Fruit fly (Drosophila melanogaster) whole organism, embryonic: ENCODE measurements around the gene CG4332.

Experiments
- Adf1 ChIP-seq: fragments of 200-800 bp; sonication (Bioruptor generic); IDR thresholded peaks from 2 replicates; pipeline ENCODE4 v1.3.6; 2022; ENCODE audit warnings: missing biosample characterization, missing genetic modification characterization
- CG10654 ChIP-seq: fragments of 200-800 bp; sonication (Bioruptor generic); optimal IDR thresholded peaks from 2 replicates; lab custom pipeline; 2016; ENCODE audit warnings: missing biosample characterization, missing genetic modification characterization
- CG10959 ChIP-seq: fragments of 200-800 bp; sonication (Bioruptor generic); IDR thresholded peaks from 2 replicates; pipeline ENCODE4 v1.3.6; 2022; ENCODE audit warnings: missing biosample characterization, missing genetic modification characterization
- CG11085 ChIP-seq: fragments of 200-800 bp; sonication (Bioruptor generic); IDR thresholded peaks from 2 replicates; pipeline ENCODE4 v1.3.6; 2022; ENCODE audit warnings: missing biosample characterization, missing genetic modification characterization
- CG12299 ChIP-seq: fragments of 200-800 bp; sonication (Bioruptor generic); optimal IDR thresholded peaks from 2 replicates; lab custom pipeline; 2018; ENCODE audit warnings: missing biosample characterization, mild to moderate bottlenecking, missing genetic modification characterization
- CG12659 ChIP-seq: fragments of 200-800 bp; sonication (Bioruptor generic); optimal IDR thresholded peaks from 3 replicates; lab custom pipeline; 2017; ENCODE audit warnings: mild to moderate bottlenecking, missing biosample characterization, missing genetic modification reagents, missing genetic modification characterization
- CG14710 ChIP-seq: fragments of 200-800 bp; sonication (Bioruptor generic); optimal IDR thresholded peaks from 3 replicates; lab custom pipeline; 2019; ENCODE audit warnings: missing biosample characterization, mild to moderate bottlenecking, missing genetic modification characterization, moderate library complexity
- CG1603 ChIP-seq: fragments of 200-800 bp; sonication (Bioruptor generic); optimal IDR thresholded peaks from 2 replicates; lab custom pipeline; 2019; ENCODE audit warnings: missing biosample characterization, mild to moderate bottlenecking, missing genetic modification characterization, moderate library complexity
- CG17328 ChIP-seq: fragments of 200-800 bp; sonication (Bioruptor generic); IDR thresholded peaks from 2 replicates; pipeline ENCODE4 v1.3.6; 2022; ENCODE audit warnings: missing biosample characterization, missing genetic modification characterization
- CG17361 ChIP-seq: fragments of 200-800 bp; sonication (Bioruptor generic); IDR thresholded peaks from 3 replicates; pipeline ENCODE4 v1.3.6; 2022; ENCODE audit warnings: missing biosample characterization, missing genetic modification characterization
- CG17568 ChIP-seq: fragments of 200-800 bp; sonication (Bioruptor generic); optimal IDR thresholded peaks from 2 replicates; lab custom pipeline; 2018; ENCODE audit warnings: missing biosample characterization, mild to moderate bottlenecking, missing genetic modification characterization, moderate library complexity
- CG2875 ChIP-seq: fragments of 200-800 bp; sonication (Bioruptor generic); optimal IDR thresholded peaks from 2 replicates; lab custom pipeline; 2017; ENCODE audit warnings: missing biosample characterization, mild to moderate bottlenecking, missing genetic modification characterization, missing genetic modification reagents
- CG2889 ChIP-seq: fragments of 200-800 bp; sonication (Bioruptor generic); IDR thresholded peaks from 3 replicates; pipeline ENCODE4 v1.3.6; 2022; ENCODE audit warnings: missing biosample characterization, missing genetic modification characterization
- CG30020 ChIP-seq: fragments of 200-800 bp; optimal IDR thresholded peaks from 2 replicates; lab custom pipeline; 2019; ENCODE audit warnings: missing biosample characterization, mild to moderate bottlenecking, missing genetic modification characterization, moderate library complexity
- CG30431 ChIP-seq: fragments of 200-800 bp; sonication (Bioruptor generic); optimal IDR thresholded peaks from 2 replicates; lab custom pipeline; 2017; ENCODE audit warnings: missing biosample characterization, missing genetic modification characterization
- CG32532 ChIP-seq: fragments of 200-800 bp; sonication (Bioruptor generic); IDR thresholded peaks from 2 replicates; pipeline ENCODE4 v1.3.6; 2022; ENCODE audit warnings: missing biosample characterization, missing genetic modification characterization
- CG4404 ChIP-seq: fragments of 200-800 bp; sonication (Bioruptor generic); IDR thresholded peaks from 2 replicates; pipeline ENCODE4 v1.3.6; 2022; ENCODE audit warnings: missing biosample characterization, missing genetic modification characterization
- CG5245 ChIP-seq: fragments of 200-800 bp; sonication (Bioruptor generic); optimal IDR thresholded peaks from 3 replicates; lab custom pipeline; 2016; ENCODE audit warnings: missing biosample characterization, missing genetic modification characterization
- CG7357 ChIP-seq: fragments of 200-800 bp; sonication (Bioruptor generic); IDR thresholded peaks from 3 replicates; pipeline ENCODE4 v1.3.6; 2022; ENCODE audit warnings: missing biosample characterization, missing genetic modification characterization
- CG7963 ChIP-seq: fragments of 200-800 bp; sonication (Bioruptor generic); IDR thresholded peaks from 3 replicates; pipeline ENCODE4 v1.3.6; 2022; ENCODE audit warnings: missing biosample characterization, missing genetic modification characterization; ENCODE audit not compliant: partially characterized antibody
- CG8281 ChIP-seq: fragments of 200-800 bp; sonication (Bioruptor generic); optimal IDR thresholded peaks from 2 replicates; lab custom pipeline; 2018; ENCODE audit warnings: missing biosample characterization, mild to moderate bottlenecking, missing genetic modification characterization, moderate library complexity
- CG9609 ChIP-seq: fragments of 200-800 bp; sonication (Bioruptor generic); optimal IDR thresholded peaks from 3 replicates; lab custom pipeline; 2016; ENCODE audit warnings: missing biosample characterization, missing genetic modification characterization
- CkIIα-i1 ChIP-seq: fragments of 200-800 bp; sonication (Bioruptor generic); IDR thresholded peaks from 2 replicates; pipeline ENCODE4 v1.3.6; 2022; ENCODE audit warnings: missing biosample characterization, missing genetic modification characterization
- Dbx ChIP-seq: fragments of 200-800 bp; sonication (Bioruptor generic); IDR thresholded peaks from 3 replicates; pipeline ENCODE4 v1.3.6; 2022; ENCODE audit warnings: missing biosample characterization, missing genetic modification characterization
- Dip3 ChIP-seq: fragments of 200-800 bp; sonication (Bioruptor generic); optimal IDR thresholded peaks from 3 replicates; lab custom pipeline; 2016; ENCODE audit warnings: missing biosample characterization, missing genetic modification characterization
- Doc3 ChIP-seq: fragments of 200-800 bp; sonication (Bioruptor generic); IDR thresholded peaks from 3 replicates; pipeline ENCODE4 v1.3.6; 2022; ENCODE audit warnings: missing biosample characterization, missing genetic modification characterization; ENCODE audit not compliant: partially characterized antibody
- Lhr ChIP-seq: fragments of 200-800 bp; sonication (Bioruptor generic); optimal IDR thresholded peaks from 3 replicates; lab custom pipeline; 2017; ENCODE audit warnings: mild to moderate bottlenecking, missing biosample characterization, missing genetic modification reagents, missing genetic modification characterization
- MBD-R2 ChIP-seq: fragments of 200-800 bp; sonication (Bioruptor generic); IDR thresholded peaks from 2 replicates; pipeline ENCODE4 v1.3.6; 2022; ENCODE audit warnings: missing biosample characterization, missing genetic modification characterization
- NFAT ChIP-seq: fragments of 200-800 bp; sonication (Bioruptor generic); IDR thresholded peaks from 2 replicates; pipeline ENCODE4 v1.3.6; 2022; ENCODE audit warnings: missing biosample characterization, missing genetic modification characterization
- Ravus ChIP-seq: fragments of 200-800 bp; sonication (Bioruptor generic); IDR thresholded peaks from 2 replicates; pipeline ENCODE4 v1.3.6; 2022; ENCODE audit warnings: missing biosample characterization, missing genetic modification characterization
- Sry-δ ChIP-seq: fragments of 200-800 bp; sonication (Bioruptor generic); optimal IDR thresholded peaks from 2 replicates; lab custom pipeline; 2016; ENCODE audit warnings: missing biosample characterization, missing genetic modification characterization
- Ssrp ChIP-seq: fragments of 200-800 bp; sonication (Bioruptor generic); optimal IDR thresholded peaks from 2 replicates; lab custom pipeline; 2018; ENCODE audit warnings: missing biosample characterization, mild to moderate bottlenecking, missing genetic modification characterization, moderate library complexity
- amos ChIP-seq: fragments of 200-800 bp; sonication (Bioruptor generic); IDR thresholded peaks from 2 replicates; pipeline ENCODE4 v1.3.6; 2022; ENCODE audit warnings: missing biosample characterization, missing genetic modification characterization; ENCODE audit not compliant: partially characterized antibody
- ase ChIP-seq: fragments of 200-800 bp; sonication (Bioruptor generic); IDR thresholded peaks from 3 replicates; pipeline ENCODE4 v1.3.6; 2022; ENCODE audit warnings: missing biosample characterization, missing genetic modification characterization
- ci ChIP-seq: fragments of 200-800 bp; sonication (Bioruptor generic); IDR thresholded peaks from 3 replicates; pipeline ENCODE4 v1.3.6; 2022; ENCODE audit warnings: missing biosample characterization, missing genetic modification characterization
- corto ChIP-seq: fragments of 200-800 bp; sonication (Bioruptor generic); optimal IDR thresholded peaks from 2 replicates; lab custom pipeline; 2016; ENCODE audit warnings: missing biosample characterization, mild to moderate bottlenecking, missing genetic modification characterization, moderate library complexity
- fd64A ChIP-seq: fragments of 200-800 bp; sonication (Bioruptor generic); optimal IDR thresholded peaks from 3 replicates; lab custom pipeline; 2018; ENCODE audit warnings: missing biosample characterization, mild to moderate bottlenecking, missing genetic modification characterization
- gsb-n ChIP-seq: fragments of 200-800 bp; sonication (Bioruptor generic); optimal IDR thresholded peaks from 3 replicates; lab custom pipeline; 2018; ENCODE audit warnings: missing biosample characterization, mild to moderate bottlenecking, missing genetic modification characterization
- hb ChIP-seq: fragments of 200-800 bp; sonication (Bioruptor generic); IDR thresholded peaks from 3 replicates; pipeline ENCODE4 v1.3.6; 2022; ENCODE audit warnings: missing biosample characterization, missing genetic modification characterization; ENCODE audit not compliant: partially characterized antibody
- inv ChIP-seq: fragments of 200-800 bp; sonication (Bioruptor generic); IDR thresholded peaks from 2 replicates; pipeline ENCODE4 v1.3.6; 2022; ENCODE audit warnings: missing biosample characterization, missing genetic modification characterization; ENCODE audit not compliant: partially characterized antibody
- lab ChIP-seq: fragments of 200-800 bp; sonication (Bioruptor generic); optimal IDR thresholded peaks from 3 replicates; lab custom pipeline; 2017; ENCODE audit warnings: missing biosample characterization, missing genetic modification characterization, mild to moderate bottlenecking, moderate library complexity, missing genetic modification reagents
- peb ChIP-seq: fragments of 200-800 bp; sonication (Bioruptor generic); IDR thresholded peaks from 2 replicates; pipeline ENCODE4 v1.3.6; 2022; ENCODE audit warnings: missing biosample characterization, missing genetic modification characterization
- salm ChIP-seq: fragments of 200-800 bp; sonication (Bioruptor generic); optimal IDR thresholded peaks from 2 replicates; lab custom pipeline; 2018; ENCODE audit warnings: missing biosample characterization, mild to moderate bottlenecking, missing genetic modification characterization
- sc ChIP-seq, 3 experiments: fragments of >200 bp in 2 of 3; fragments of 200-800 bp in 1 of 3; sonication (Bioruptor generic) in 1 of 3; optimal IDR thresholded peaks; 2 replicates in 2 of 3; 3 replicates in 1 of 3; lab custom pipeline; 2017; ENCODE audit warnings: mild to moderate bottlenecking in 1 of 3, missing biosample characterization in 1 of 3, missing genetic modification characterization in 1 of 3, missing genetic modification reagents in 1 of 3
- slbo ChIP-seq: fragments of 200-800 bp; sonication (Bioruptor generic); IDR thresholded peaks from 2 replicates; pipeline ENCODE4 v1.3.6; 2022; ENCODE audit warnings: missing biosample characterization, missing genetic modification characterization
- slp2 ChIP-seq: fragments of 200-800 bp; sonication (Bioruptor generic); optimal IDR thresholded peaks from 2 replicates; lab custom pipeline; 2016; ENCODE audit warnings: missing biosample characterization, missing genetic modification characterization
- stwl ChIP-seq: fragments of 200-800 bp; sonication (Bioruptor generic); optimal IDR thresholded peaks from 3 replicates; lab custom pipeline; 2018; ENCODE audit warnings: missing biosample characterization, mild to moderate bottlenecking, missing genetic modification characterization, moderate library complexity
- vvl ChIP-seq: fragments of 200-800 bp; sonication (Bioruptor generic); IDR thresholded peaks from 2 replicates; pipeline ENCODE4 v1.3.6; 2022; ENCODE audit warnings: missing biosample characterization, missing genetic modification characterization
- wek ChIP-seq: fragments of 200-800 bp; sonication (Bioruptor generic); optimal IDR thresholded peaks from 3 replicates; lab custom pipeline; 2018; ENCODE audit warnings: missing biosample characterization, mild to moderate bottlenecking, missing genetic modification characterization, moderate library complexity
- yki ChIP-seq: fragments of >200 bp; optimal IDR thresholded peaks from 3 replicates; lab custom pipeline; 2018

The CG4332 gene

dm6 chrX:13112238-13112829 is 42.5 kb upstream of the CG4332 start, which contains the start of gene Chpf (continued):
- TF ChIP-seq gsb-n (tag; lab: Kevin White, UChicago) (no peak), Ssrp (tag; lab: Kevin White, UChicago) (no peak), CG1603 (tag; lab: Kevin White, UChicago) (peak; percentile 32), CG12659 (GFP tag; lab: Kevin White, UChicago) (peak; percentile 22), CG7357 (GFP tag; lab: Robert Waterston, UW) (peak; percentile 97), MBD-R2 (GFP tag; lab: Robert Waterston, UW) (no peak), CG32532 (GFP tag; lab: Robert Waterston, UW) (no peak; the same call in 1 of the 2 replicates), Adf1 (GFP tag; lab: Robert Waterston, UW) (no peak), Dip3 (GFP tag; lab: Kevin White, UChicago) (no peak), CG17568 (GFP tag; lab: Kevin White, UChicago) (no peak), vvl (GFP tag; lab: Robert Waterston, UW) (0 out of 2 replicates have a peak, but pooled peaks have one; percentile 14), Lhr (GFP tag; lab: Kevin White, UChicago) (no peak), Dbx (GFP tag; lab: Robert Waterston, UW) (0 out of 3 replicates have a peak, but pooled peaks have one; percentile 29), peb (GFP tag; lab: Robert Waterston, UW) (no peak), CG12299 (tag; lab: Kevin White, UChicago) (no peak), NFAT (0 out of 2 replicates have a peak, but pooled peaks have one; percentile 20), inv (GFP tag; lab: Robert Waterston, UW) (peak; percentile 79), wek (no peak), CG30431 (no peak), CG8281 (no peak), CG30020 (tag; lab: Kevin White, UChicago) (peak; percentile 63), CG10654 (GFP tag; lab: Kevin White, UChicago) (no peak), CG7963 (GFP tag; lab: Robert Waterston, UW) (peak; percentile 87), slbo (GFP tag; lab: Robert Waterston, UW) (peak; percentile 50; the same call in 1 of the 2 replicates), Sry-δ (GFP tag; lab: Kevin White, UChicago) (peak; percentile 91), CG4404 (GFP tag; lab: Robert Waterston, UW) (no peak), stwl (tag; lab: Kevin White, UChicago) (peak; percentile 43), CG14710 (tag; lab: Kevin White, UChicago) (peak; percentile 18), yki (no peak), Ravus (GFP tag; lab: Robert Waterston, UW) (no peak)

dm6 chrX:13113863-13114407 is 40.9 kb upstream of the CG4332 start:
- no peak for TF ChIP-seq CG5245
- no peak for TF ChIP-seq corto
- TF ChIP-seq CG10959 (GFP tag; lab: Robert Waterston, UW): no peak
- no peak for TF ChIP-seq CkIIα-i1
- no peak for TF ChIP-seq salm (tag; lab: Kevin White, UChicago)
- no peak for TF ChIP-seq fd64A (GFP tag; lab: Kevin White, UChicago)
- no peak for TF ChIP-seq CG9609 (GFP tag; lab: Kevin White, UChicago)
- no peak for TF ChIP-seq slp2 (GFP tag; lab: Kevin White, UChicago)
- TF ChIP-seq hb (GFP tag; lab: Robert Waterston, UW): no peak
- no peak for TF ChIP-seq CG2889
- no peak for TF ChIP-seq amos (GFP tag; lab: Robert Waterston, UW)
- TF ChIP-seq ci (GFP tag; lab: Robert Waterston, UW): peak; percentile 66; the same call in 2 of the 3 replicates
- TF ChIP-seq ase (GFP tag; lab: Robert Waterston, UW): 0 out of 3 replicates have a peak, but pooled peaks have one; percentile 17
- TF ChIP-seq sc (optimal IDR thresholded peaks at IDR 0.05; lab: Kevin White, UChicago): no peak
- TF ChIP-seq sc (GFP tag; optimal IDR thresholded peaks at IDR 0.05; lab: Kevin White, UChicago): no peak
- TF ChIP-seq lab (GFP tag; lab: Kevin White, UChicago): no peak
- TF ChIP-seq CG2875 (GFP tag; lab: Kevin White, UChicago): no peak
- no peak for TF ChIP-seq CG17361 (GFP tag; lab: Robert Waterston, UW)
- TF ChIP-seq CG17328 (GFP tag; lab: Robert Waterston, UW): no peak
- no peak for TF ChIP-seq CG11085 (GFP tag; lab: Robert Waterston, UW)
- no peak for TF ChIP-seq Doc3
